Fruit fly (Drosophila melanogaster) Kc167 (cell line): ENCODE data around the gene CG31883.

Source experiments
- Sin3A ChIP-seq: fragments of >200 bp; optimal IDR thresholded peaks from 2 replicates; lab custom pipeline; 2018; ENCODE audit warnings: missing external identifiers
- h ChIP-seq: fragments of >200 bp; optimal IDR thresholded peaks from 3 replicates; lab custom pipeline; 2018; ENCODE audit warnings: missing external identifiers
- psq ChIP-seq: fragments of >200 bp; optimal IDR thresholded peaks from 2 replicates; lab custom pipeline; 2017; ENCODE audit warnings: missing external identifiers

dm6 chr2L:9498185-9498984 lies 29.9 kb upstream of the CG31883 start:
- no peak for TF ChIP-seq psq
- no peak for TF ChIP-seq Sin3A
- TF ChIP-seq h (lab: Kevin White, UChicago) = no peak
